Worm (Caenorhabditis elegans): Measurements from ENCODE around the gene nas-7.

DNA sequence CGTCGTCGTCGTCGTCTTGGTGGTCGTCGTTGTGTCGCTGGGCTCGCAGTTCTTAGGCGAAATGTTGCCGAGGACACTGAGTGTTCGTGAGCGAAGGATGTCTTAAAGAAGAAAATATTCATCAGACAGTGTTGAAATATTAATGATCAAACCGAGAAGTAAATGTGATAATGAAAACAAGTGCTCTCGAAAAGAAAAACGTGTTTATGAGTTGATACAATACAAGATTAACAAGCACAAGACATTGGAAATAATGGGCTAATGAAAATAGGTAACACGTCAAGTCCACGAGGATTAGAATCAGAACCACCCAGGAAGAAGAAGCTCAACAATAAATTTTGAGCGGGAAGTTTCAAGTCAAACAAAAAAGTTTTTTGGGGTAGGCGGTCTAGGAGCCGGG, 9.4 kb upstream of the nas-7 start, which contains the start of gene K02A2.5:
- TF ChIP-seq ztf-11 (tag; optimal IDR thresholded peaks at IDR 0.05) (no peak), nhr-25 (tag; optimal IDR thresholded peaks at IDR 0.05) (no peak), nhr-237 (tag; optimal IDR thresholded peaks at IDR 0.05) (no peak), aly-2 (tag; optimal IDR thresholded peaks at IDR 0.05) (no peak), skn-1 (tag; optimal IDR thresholded peaks at IDR 0.05) (no peak), elt-3 (tag; optimal IDR thresholded peaks at IDR 0.05) (no peak), nhr-11 (tag; optimal IDR thresholded peaks at IDR 0.05) (no peak), ceh-82 (tag; optimal IDR thresholded peaks at IDR 0.05) (no peak), unc-62 (GFP tag; optimal IDR thresholded peaks at IDR 0.05) (no peak), sem-4 (tag; optimal IDR thresholded peaks at IDR 0.05) (no peak), nhr-12 (tag; optimal IDR thresholded peaks at IDR 0.05) (no peak), F13H6.1 (tag; optimal IDR thresholded peaks at IDR 0.05) (no peak), alr-1 (tag; optimal IDR thresholded peaks at IDR 0.05) (no peak), snpc-4 (tag; optimal IDR thresholded peaks at IDR 0.05) (no peak)
